Fruit fly (Drosophila melanogaster) S2 (cell line): ENCODE data around the gene CG15269.

Source experiments
- CG8478 ChIP-seq: fragments of >200 bp; optimal IDR thresholded peaks from 2 replicates; lab custom pipeline; 2018
- CTCF ChIP-seq, 2 experiments: fragments of >200 bp; optimal IDR thresholded peaks; 2 replicates each; lab custom pipeline; 2018

The CG15269 gene

DNA sequence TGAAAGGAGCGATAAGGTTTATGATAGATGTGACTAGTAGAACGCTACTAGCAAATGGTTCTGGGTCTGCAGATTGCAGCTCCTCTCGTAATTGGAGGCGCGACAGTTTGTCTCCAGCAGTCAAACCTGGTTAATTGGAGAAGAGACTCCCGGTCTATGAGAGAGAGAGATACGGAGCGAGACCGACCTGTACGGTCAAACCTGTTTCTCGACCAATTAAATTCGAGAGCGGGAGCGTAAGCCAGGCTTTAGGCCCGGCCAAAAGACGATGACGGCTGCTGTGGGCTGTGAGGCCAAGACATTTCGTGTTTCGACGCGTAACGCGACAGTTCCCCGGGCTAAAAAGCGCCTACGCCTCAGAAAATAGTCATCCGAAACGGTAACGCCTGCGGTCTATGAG, at the start of gene CG15269:
Gene CG15269, plus strand, starts transcription at position 261 of the 400 bp plus-strand sequence.
- TF ChIP-seq CG8478 (lab: Kevin White, UChicago) (no peak), CTCF (optimal IDR thresholded peaks at IDR 0.05; lab: Kevin White, UChicago) (no peak)

DNA sequence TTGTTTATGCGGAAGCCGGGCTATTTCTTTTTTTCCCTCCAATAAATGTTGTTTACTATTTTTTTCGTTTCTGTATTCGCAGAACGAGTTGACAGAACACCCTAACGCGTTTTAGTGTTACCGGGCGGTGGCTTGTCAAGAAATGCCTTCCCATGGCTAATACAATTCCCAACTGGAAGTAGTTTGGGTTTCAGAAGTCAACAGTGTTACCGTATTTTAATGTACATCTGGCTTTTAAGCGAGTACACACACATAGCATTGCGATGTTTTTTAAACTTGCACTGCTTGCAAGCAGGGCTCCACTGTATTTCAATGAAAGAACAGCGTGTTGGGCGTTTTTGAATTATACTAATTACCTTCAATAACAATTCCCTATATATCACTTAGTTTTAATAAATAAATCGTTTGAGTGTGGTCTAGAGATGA, 48.6 kb upstream of the CG15269 start, which contains the start of gene TfIIS:
Gene TfIIS, minus strand, starts transcription at position 178 of the 426 bp plus-strand sequence.
- no peak for TF ChIP-seq CG8478 (lab: Kevin White, UChicago)
- peak; percentile 83 to 84 for TF ChIP-seq CTCF (optimal IDR thresholded peaks at IDR 0.05; lab: Kevin White, UChicago)

DNA sequence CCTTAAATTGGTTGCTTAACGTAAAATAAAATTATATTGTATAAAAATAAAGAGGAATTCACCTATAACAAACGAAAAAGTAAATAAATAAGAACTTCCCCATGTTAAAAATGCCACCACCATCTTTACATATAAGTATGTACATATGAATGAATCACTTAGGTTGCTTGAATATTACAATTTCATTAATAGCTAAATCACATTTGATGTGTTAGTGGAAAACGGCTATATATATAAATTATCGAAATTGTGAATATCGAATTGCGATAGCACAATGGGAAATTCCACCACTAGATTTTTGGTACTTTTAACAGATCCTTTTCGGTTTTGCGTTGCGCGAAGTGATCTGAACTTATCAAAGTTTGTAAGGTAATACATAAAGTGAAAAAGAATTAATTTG, 47.8 kb upstream of the CG15269 start, which contains the start of the genes solo and vas:
Gene solo, plus strand, starts transcription at position 289 of the 400 bp plus-strand sequence.
Gene vas, plus strand, starts transcription at position 289 of the 400 bp plus-strand sequence.
- no peak for TF ChIP-seq CTCF (optimal IDR thresholded peaks at IDR 0.05; lab: Kevin White, UChicago)

DNA sequence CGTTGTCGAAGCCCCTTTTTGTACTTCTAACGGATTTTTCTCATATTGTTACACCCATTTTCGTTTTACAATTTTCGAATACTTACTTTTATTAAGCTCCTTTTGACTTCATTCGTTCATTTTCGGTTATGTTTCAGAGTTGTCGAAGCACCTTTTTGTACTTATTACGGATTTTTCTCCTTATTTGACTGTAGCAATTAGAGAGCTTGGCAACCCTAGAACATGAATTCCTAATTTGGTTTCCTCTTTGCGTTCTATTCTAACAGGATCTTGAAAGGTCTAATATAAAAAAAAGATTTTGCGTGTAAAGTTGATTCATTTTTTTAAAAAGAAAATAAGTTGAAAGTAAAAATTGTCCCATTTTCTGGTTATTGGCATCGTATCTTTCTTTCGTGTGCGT, 47.1 kb upstream of the CG15269 start:
- TF ChIP-seq CTCF (optimal IDR thresholded peaks at IDR 0.05; lab: Kevin White, UChicago) = no peak
- TF ChIP-seq CG8478 (lab: Kevin White, UChicago) = no peak

DNA sequence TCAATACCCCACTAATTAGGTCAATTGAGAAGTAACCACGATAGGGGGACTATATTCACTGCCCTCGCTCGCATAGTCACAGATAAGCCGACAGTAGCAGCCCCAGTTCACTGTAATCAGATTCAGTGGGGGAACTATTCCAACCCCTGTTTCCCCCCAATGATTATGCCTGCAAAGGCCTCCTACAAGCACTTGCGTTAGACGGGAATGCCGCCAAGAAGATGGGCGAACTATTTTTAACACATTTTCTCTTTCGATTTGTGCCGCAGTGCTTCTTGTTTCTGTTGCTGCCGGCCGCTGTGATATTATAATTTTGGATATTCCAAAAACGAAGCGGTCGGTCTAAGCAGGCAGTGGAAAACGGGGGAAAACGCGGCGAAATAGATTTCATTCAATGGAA, 43.5 kb upstream of the CG15269 start:
- TF ChIP-seq CTCF (optimal IDR thresholded peaks at IDR 0.05; lab: Kevin White, UChicago) = no peak

DNA sequence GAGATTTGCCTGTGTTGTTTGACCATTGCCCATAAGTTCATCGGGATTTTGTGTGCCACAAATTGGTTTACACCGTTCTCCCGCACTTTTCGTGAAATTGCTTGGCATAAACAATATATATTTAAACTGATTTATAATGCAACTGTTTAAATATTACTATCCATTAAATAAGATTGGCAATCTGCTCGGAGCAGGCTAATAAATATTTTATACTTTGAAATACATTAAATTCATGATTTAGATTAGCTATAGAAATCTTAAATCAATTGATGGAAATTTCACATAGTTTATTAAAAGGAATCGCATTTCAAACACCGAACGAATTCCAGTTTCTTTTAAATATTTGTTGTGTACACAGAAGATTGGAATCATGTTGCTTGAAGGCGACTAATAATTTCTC, 43.1 kb upstream of the CG15269 start:
- TF ChIP-seq CTCF (optimal IDR thresholded peaks at IDR 0.05; lab: Kevin White, UChicago) (no peak), CG8478 (lab: Kevin White, UChicago) (no peak)

DNA sequence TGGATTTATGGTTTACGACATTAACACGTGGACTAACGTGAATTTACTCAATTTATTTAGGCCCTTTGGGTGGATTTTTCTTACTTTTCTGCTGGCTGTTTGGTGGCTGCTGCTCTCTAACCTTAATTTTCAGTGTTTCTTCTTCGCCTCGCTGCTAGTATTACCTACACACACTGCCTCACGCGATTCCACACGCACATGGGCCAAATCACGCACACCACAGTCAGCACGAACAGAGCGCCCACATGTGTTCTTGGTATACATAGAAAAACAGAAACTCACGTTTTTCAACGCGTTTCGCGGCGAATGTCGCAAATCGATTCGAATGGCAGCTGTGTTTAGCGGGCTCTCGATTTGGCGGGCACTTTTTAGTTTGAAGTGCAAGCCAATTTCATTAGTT, 41.4 kb upstream of the CG15269 start:
- TF ChIP-seq CG8478 (lab: Kevin White, UChicago) (no peak), CTCF (optimal IDR thresholded peaks at IDR 0.05; lab: Kevin White, UChicago) (peak in 1 of 2 experiments; percentile 23)

DNA sequence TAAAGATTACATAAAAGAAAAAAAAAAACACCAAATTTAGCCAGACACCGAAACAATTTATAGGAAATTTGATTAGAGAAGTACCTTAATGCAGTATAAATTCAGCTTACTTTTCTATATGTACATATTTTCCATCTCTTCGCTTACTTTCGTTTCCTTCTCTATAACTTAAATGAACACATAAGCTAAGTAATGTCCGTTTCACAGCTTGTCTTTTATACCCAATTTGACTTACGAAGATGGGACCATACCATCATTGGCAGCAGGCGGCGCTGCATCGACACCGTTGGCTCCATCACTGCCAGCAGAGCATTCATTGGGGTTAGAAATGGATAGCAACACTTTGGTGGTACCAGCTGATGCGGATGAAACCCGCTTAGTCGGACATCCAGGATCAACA, 39.0 kb upstream of the CG15269 start, which contains the start of gene vig:
Gene vig, minus strand, starts transcription at position 101 of the 400 bp plus-strand sequence.
- TF ChIP-seq CTCF (optimal IDR thresholded peaks at IDR 0.05; lab: Kevin White, UChicago) (no peak), CG8478 (lab: Kevin White, UChicago) (no peak)

DNA sequence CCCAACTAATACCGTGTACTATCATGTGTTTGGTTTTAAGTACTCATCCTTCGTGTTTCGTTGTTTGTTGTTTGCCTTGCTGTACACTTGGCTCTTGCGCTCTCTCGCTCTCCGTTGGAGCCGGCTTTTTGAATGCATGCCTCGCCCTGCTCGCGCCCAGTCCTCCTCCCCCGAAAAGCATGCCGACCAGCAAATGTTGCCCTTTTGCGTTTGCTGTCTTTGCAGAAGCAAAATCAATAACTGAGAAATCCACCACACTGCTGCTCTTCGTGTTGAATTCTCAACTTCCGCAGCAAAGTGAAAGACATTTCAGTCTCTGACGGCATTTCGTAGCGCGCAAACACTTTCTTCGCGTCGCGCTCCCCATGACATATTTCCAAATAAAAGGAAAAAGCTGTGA, 34.7 kb upstream of the CG15269 start, which contains the start of gene wwk:
Gene wwk, plus strand, starts transcription at position 312 of the 400 bp plus-strand sequence.
- TF ChIP-seq CG8478 (lab: Kevin White, UChicago) = no peak
- no peak for TF ChIP-seq CTCF (optimal IDR thresholded peaks at IDR 0.05; lab: Kevin White, UChicago)

DNA sequence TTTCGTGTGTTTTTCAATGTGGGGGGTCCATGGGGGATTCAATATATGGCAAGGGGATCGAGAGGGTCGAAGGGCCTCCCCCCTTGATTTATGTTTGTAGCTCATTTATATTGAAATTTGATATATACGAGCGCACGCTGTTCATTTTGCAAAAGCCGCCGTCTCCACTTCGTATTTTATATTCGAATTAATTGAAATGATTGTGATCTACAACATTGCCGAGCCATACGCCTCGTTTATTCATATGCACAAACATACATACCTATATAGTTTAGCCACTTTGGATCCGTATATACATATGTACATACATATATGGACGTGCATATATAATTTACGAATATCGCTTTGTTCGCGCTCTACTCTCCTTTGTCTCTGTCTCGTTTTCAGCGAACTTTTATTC, 3.1 kb upstream of the CG15269 start:
- TF ChIP-seq CG8478 (lab: Kevin White, UChicago) (no peak), CTCF (optimal IDR thresholded peaks at IDR 0.05; lab: Kevin White, UChicago) (no peak)

DNA sequence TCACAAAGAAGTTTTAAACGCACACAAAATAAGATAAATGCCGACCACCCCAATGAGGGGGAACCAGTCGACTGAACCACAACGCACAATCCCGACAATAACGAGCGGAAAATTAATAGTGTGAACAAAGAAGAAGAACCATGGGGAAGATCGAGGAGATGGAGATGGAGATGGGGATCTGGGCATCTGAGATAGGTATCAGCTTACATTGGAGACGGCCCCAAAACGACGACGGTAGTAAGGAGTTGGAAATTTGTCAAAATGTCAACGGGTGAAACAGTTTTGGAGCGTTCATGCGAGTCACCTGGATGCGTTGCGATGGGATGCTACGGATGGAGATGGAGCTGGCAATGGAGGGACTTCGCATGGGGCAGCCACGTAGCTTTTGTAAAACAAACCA, 2.0 kb upstream of the CG15269 start:
- TF ChIP-seq CG8478 (lab: Kevin White, UChicago) (no peak), CTCF (optimal IDR thresholded peaks at IDR 0.05; lab: Kevin White, UChicago) (no peak)

DNA sequence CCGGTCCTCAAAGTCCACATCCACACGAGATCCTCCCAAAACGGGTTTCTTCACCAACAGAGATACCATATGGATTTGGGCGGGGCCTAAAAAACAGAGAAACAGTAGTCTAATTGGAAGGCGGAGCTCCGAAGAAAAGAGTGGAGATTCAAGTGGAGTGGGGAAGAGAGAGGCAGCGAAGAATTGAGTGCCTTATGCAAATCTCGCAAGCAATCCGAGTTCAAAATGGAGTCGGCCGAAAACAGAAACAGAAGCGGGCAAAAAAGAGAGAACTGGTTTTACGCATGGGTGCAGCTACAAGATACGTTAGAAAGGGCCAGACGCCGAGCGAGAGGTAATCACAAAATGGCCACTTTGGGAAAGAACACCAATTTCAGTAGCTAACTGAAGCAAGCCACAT, 2.1 kb downstream of the CG15269 start:
- TF ChIP-seq CG8478 (lab: Kevin White, UChicago) (no peak), CTCF (optimal IDR thresholded peaks at IDR 0.05; lab: Kevin White, UChicago) (no peak)

DNA sequence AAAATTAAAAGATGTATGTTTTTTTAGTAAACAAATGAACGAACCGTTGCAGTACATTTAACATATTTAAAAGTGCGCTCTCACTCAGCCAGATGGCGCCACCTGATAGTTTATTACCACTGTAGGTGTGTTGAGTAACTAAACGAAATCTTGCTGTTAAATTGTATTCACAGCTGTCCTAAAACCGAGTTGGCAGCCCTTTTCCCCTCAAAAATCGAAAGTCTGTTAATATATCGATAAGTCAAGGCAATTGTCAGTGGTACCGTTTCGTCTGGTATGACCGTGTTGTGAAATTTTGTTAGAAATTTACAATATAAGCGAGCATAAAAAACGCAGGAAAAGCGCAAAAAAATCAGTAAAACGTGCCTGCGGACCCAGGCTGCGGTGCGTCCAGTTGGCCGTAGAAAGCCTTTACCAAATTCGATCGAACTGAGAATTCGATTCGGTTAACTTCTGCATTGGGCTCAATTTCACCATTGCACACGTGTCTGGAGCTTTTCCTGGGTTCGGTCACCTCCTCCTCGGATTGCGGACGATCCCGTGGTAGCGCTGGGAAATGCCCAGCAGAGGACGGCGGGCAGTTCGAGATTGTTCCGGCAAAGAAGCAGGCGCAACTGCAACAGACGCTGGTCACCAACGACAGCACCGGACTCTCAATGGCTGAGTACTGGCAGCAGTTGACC, 4.2 kb downstream of the CG15269 start, which contains the start of gene stc:
Gene stc, plus strand, starts transcription at position 247 of the 683 bp plus-strand sequence.
- TF ChIP-seq CTCF (optimal IDR thresholded peaks at IDR 0.05; lab: Kevin White, UChicago) (peak; percentile 94 to 96), CG8478 (lab: Kevin White, UChicago) (no peak)

DNA sequence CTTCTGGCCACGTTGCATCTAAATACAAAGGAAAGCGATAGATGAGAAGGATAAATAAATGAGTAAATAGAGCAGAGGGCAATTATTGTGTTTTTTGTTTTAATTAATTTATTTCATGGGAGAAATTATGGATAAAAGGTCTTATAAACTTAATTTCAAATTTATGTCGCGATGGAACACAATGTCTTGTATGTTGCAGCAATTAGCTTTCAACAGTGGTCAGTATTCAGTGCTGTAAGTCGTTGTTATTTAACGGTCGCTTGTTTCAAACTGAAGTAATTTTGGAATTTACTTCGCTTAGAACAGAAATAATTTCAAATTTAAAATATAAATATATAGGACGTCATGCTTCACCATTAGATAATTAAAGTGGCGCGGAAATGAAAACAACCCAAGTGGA, 8.8 kb downstream of the CG15269 start:
- TF ChIP-seq CG8478 (lab: Kevin White, UChicago) (no peak), CTCF (optimal IDR thresholded peaks at IDR 0.05; lab: Kevin White, UChicago) (no peak)

DNA sequence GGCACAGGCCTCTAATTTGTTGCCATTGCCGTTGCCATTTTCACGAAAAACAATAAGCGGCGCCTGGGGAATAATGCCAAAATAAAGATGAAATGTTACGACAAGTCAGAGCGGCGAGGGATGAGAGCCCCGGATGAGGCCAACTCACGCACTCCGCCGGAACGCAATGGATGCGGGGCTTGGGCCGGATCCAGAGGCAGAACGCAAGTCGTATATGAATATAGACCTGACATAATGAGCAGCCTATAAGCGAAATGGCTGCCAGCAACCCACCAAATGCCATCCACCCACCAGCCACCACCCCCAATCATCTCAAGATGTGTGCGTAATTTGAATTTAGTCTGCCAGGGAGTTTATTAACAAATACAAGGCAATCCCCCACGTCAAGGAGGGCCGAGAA, 9.3 kb downstream of the CG15269 start:
- no peak for TF ChIP-seq CTCF (optimal IDR thresholded peaks at IDR 0.05; lab: Kevin White, UChicago)
- no peak for TF ChIP-seq CG8478 (lab: Kevin White, UChicago)
